Worm (Caenorhabditis elegans): Measurements from ENCODE around the gene B0252.1.

DNA sequence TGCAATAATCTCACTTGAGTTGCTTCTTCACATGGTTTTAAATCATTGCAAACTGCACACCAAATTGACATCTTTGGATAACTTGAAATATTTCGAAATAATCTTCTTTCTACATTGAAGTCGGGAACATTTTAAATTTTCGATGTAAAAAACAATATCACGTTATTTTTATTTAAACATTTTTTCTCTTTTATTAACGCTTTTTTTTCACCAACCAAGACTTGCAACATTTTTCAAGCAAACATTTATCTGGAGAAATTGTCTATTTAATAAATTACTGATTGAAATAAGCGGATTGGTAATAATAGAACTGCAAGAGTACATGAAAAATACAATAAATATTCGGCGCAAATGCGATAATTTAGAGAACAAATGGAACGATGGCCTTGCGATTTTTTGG is 51.0 kb downstream of the B0252.1 start, which contains the start of gene C15F1.5:
- TF ChIP-seq blmp-1 (tag; optimal IDR thresholded peaks at IDR 0.05; ENCODE audit: insufficient read depth): no peak
- no peak for TF ChIP-seq F13H6.1 (tag; optimal IDR thresholded peaks at IDR 0.05)
- no peak for TF ChIP-seq ztf-11 (tag; optimal IDR thresholded peaks at IDR 0.05)
- TF ChIP-seq R02D3.7 (tag; optimal IDR thresholded peaks at IDR 0.05): no peak
- no peak for TF ChIP-seq ztf-1 (GFP tag; conservative IDR thresholded peaks at IDR 0.05)
- no peak for TF ChIP-seq aly-2 (tag; optimal IDR thresholded peaks at IDR 0.05)
- no peak for TF ChIP-seq skn-1 (tag; optimal IDR thresholded peaks at IDR 0.05)
- TF ChIP-seq nhr-129 (tag; optimal IDR thresholded peaks at IDR 0.05): no peak
- TF ChIP-seq zag-1 (tag; optimal IDR thresholded peaks at IDR 0.05): no peak
